Worm (Caenorhabditis elegans) whole organism, young adult: ENCODE results near the gene C30G4.4.

Experiments
- F22D6.2 ChIP-seq: sonication (generic microtip); optimal IDR thresholded peaks from 2 replicates; lab custom pipeline; 2016; ENCODE audit warnings: mild to moderate bottlenecking, missing genetic modification characterization, missing compliant biosample characterization
- F33H1.4 ChIP-seq: fragments of 200-800 bp; sonication (Bioruptor generic); IDR thresholded peaks from 2 replicates; pipeline ENCODE4 v1.3.6; 2022; ENCODE audit warnings: missing genetic modification reagents, missing genetic modification characterization, missing compliant biosample characterization
- F49E8.2 ChIP-seq: sonication (generic microtip); optimal IDR thresholded peaks from 3 replicates; lab custom pipeline; 2017; ENCODE audit warnings: missing genetic modification characterization, mild to moderate bottlenecking, missing compliant biosample characterization, antibody characterized with exemption, moderate library complexity; ENCODE audit not compliant: insufficient read depth
- F52B5.7 ChIP-seq: sonication (generic microtip); optimal IDR thresholded peaks from 2 replicates; lab custom pipeline; 2016; ENCODE audit warnings: mild to moderate bottlenecking, missing genetic modification characterization, missing compliant biosample characterization
- F57A8.1 ChIP-seq: fragments of 200-800 bp; sonication (Bioruptor generic); optimal IDR thresholded peaks from 2 replicates; lab custom pipeline; 2018; ENCODE audit warnings: mild to moderate bottlenecking, missing genetic modification characterization, moderate library complexity, missing compliant biosample characterization
- K12H6.12 ChIP-seq: fragments of 200-800 bp; sonication (Bioruptor generic); optimal IDR thresholded peaks from 2 replicates; lab custom pipeline; 2018; ENCODE audit warnings: mild to moderate bottlenecking, missing genetic modification characterization, missing compliant biosample characterization
- Y56A3A.18 ChIP-seq: fragments of 200-800 bp; sonication (Bioruptor generic); IDR thresholded peaks from 2 replicates; pipeline ENCODE4 v1.3.6; 2022; ENCODE audit warnings: missing genetic modification reagents, missing genetic modification characterization, missing compliant biosample characterization
- ZK185.1 ChIP-seq: sonication (generic microtip); optimal IDR thresholded peaks from 2 replicates; lab custom pipeline; 2016; ENCODE audit warnings: mild to moderate bottlenecking, missing genetic modification characterization, missing compliant biosample characterization; ENCODE audit not compliant: poor library complexity, severe bottlenecking
- ama-1 ChIP-seq, 3 experiments: fragments of 150-350 bp in 1 of 3; sonication (generic microtip) in 2 of 3; optimal IDR thresholded peaks; 2 replicates each; lab custom pipeline; 2014 to 2018; ENCODE audit warnings: missing biosample characterization in 2 of 3, missing genetic modification characterization in 2 of 3, missing genetic modification reagents in 2 of 3
- atf-7 ChIP-seq: sonication (generic microtip); optimal IDR thresholded peaks from 2 replicates; lab custom pipeline; 2017; ENCODE audit warnings: mild to moderate bottlenecking, missing genetic modification characterization, missing compliant biosample characterization
- bed-2 ChIP-seq: fragments of 200-800 bp; sonication (Bioruptor generic); IDR thresholded peaks from 2 replicates; pipeline ENCODE4 v1.3.6; 2022; ENCODE audit warnings: missing genetic modification reagents, missing genetic modification characterization, missing compliant biosample characterization
- cebp-1 ChIP-seq, 2 experiments: fragments of 200-800 bp in 1 of 2; sonication (Bioruptor generic) in 1 of 2; sonication (generic microtip) in 1 of 2; IDR thresholded peaks in 1 of 2; optimal IDR thresholded peaks in 1 of 2; 2 replicates each; pipeline versions ENCODE4 v1.3.6 to Lab custom; 2017 to 2022; ENCODE audit warnings: missing compliant biosample characterization in 2 of 2, missing genetic modification characterization in 2 of 2, mild to moderate bottlenecking in 1 of 2, missing genetic modification reagents in 1 of 2, moderate library complexity in 1 of 2
- ceh-27 ChIP-seq: fragments of 200-800 bp; sonication (Bioruptor generic); optimal IDR thresholded peaks from 2 replicates; lab custom pipeline; 2018; ENCODE audit warnings: mild to moderate bottlenecking, missing genetic modification characterization, moderate library complexity, missing compliant biosample characterization
- ceh-79 ChIP-seq: sonication (generic microtip); optimal IDR thresholded peaks from 2 replicates; lab custom pipeline; 2017; ENCODE audit warnings: mild to moderate bottlenecking, missing genetic modification characterization, missing compliant biosample characterization
- chd-7 ChIP-seq: sonication (generic microtip); optimal IDR thresholded peaks from 2 replicates; lab custom pipeline; 2016; ENCODE audit warnings: mild to moderate bottlenecking, missing genetic modification characterization, moderate library complexity, missing compliant biosample characterization
- dox-1 ChIP-seq: fragments of 200-800 bp; sonication (Bioruptor generic); IDR thresholded peaks from 2 replicates; pipeline ENCODE4 v1.3.6; 2022; ENCODE audit warnings: missing genetic modification reagents, missing genetic modification characterization, missing compliant biosample characterization
- egl-44 ChIP-seq: fragments of 200-800 bp; sonication (Bioruptor generic); IDR thresholded peaks from 2 replicates; pipeline ENCODE4 v1.3.6; 2022; ENCODE audit warnings: missing genetic modification reagents, missing genetic modification characterization, missing compliant biosample characterization
- ets-4 ChIP-seq: fragments of 200-800 bp; sonication (Bioruptor generic); optimal IDR thresholded peaks from 2 replicates; lab custom pipeline; 2018; ENCODE audit warnings: mild to moderate bottlenecking, missing genetic modification characterization, missing compliant biosample characterization
- fkh-3 ChIP-seq: sonication (generic microtip); optimal IDR thresholded peaks from 2 replicates; lab custom pipeline; 2016; ENCODE audit warnings: mild to moderate bottlenecking, missing genetic modification characterization, missing compliant biosample characterization
- let-607 ChIP-seq, 2 experiments: fragments of 200-800 bp in 1 of 2; sonication (Bioruptor generic) in 1 of 2; sonication (generic microtip) in 1 of 2; optimal IDR thresholded peaks; 2 replicates each; lab custom pipeline; 2016 to 2018; ENCODE audit warnings: mild to moderate bottlenecking in 2 of 2, missing compliant biosample characterization in 2 of 2, missing genetic modification characterization in 2 of 2, moderate library complexity in 2 of 2, missing genotype in 1 of 2
- lin-26 ChIP-seq: fragments of 200-800 bp; sonication (Bioruptor generic); IDR thresholded peaks from 2 replicates; pipeline ENCODE4 v1.3.6; 2022; ENCODE audit warnings: missing genetic modification reagents, missing genetic modification characterization, missing compliant biosample characterization
- lin-35 ChIP-seq, 3 experiments: fragments of 150-350 bp in 2 of 3; sonication (generic microtip) in 1 of 3; optimal IDR thresholded peaks; 2 replicates each; lab custom pipeline; 2014 to 2018; ENCODE audit warnings: missing biosample characterization in 3 of 3, missing genetic modification characterization in 3 of 3, missing genetic modification reagents in 3 of 3
- lin-40 ChIP-seq: sonication (generic microtip); optimal IDR thresholded peaks from 2 replicates; lab custom pipeline; 2016; ENCODE audit warnings: missing genetic modification characterization, mild to moderate bottlenecking, missing compliant biosample characterization, missing genotype, missing genetic modification reagents
- madf-3 ChIP-seq: fragments of 200-800 bp; sonication (Bioruptor generic); IDR thresholded peaks from 2 replicates; pipeline ENCODE4 v1.3.6; 2022; ENCODE audit warnings: missing genetic modification reagents, missing genetic modification characterization, missing compliant biosample characterization
- nfya-1 ChIP-seq: sonication (generic microtip); optimal IDR thresholded peaks from 2 replicates; lab custom pipeline; 2017; ENCODE audit warnings: antibody characterized with exemption, missing compliant biosample characterization, missing genetic modification characterization, borderline replicate concordance; ENCODE audit not compliant: insufficient read depth
- nfyb-1 ChIP-seq: fragments of 200-800 bp; sonication (Bioruptor generic); IDR thresholded peaks from 2 replicates; pipeline ENCODE4 v1.3.6; 2022; ENCODE audit warnings: missing genetic modification reagents, missing genetic modification characterization, missing compliant biosample characterization
- nhr-80 ChIP-seq: sonication (generic microtip); optimal IDR thresholded peaks from 2 replicates; lab custom pipeline; 2016; ENCODE audit warnings: missing genetic modification characterization, missing compliant biosample characterization
- pbrm-1 ChIP-seq: fragments of 200-800 bp; sonication (Bioruptor generic); IDR thresholded peaks from 2 replicates; pipeline ENCODE4 v1.3.6; 2022; ENCODE audit warnings: missing genetic modification reagents, missing genetic modification characterization, missing compliant biosample characterization
- pha-4 ChIP-seq: fragments of 150-350 bp; sonication (generic microtip); optimal IDR thresholded peaks from 2 replicates; lab custom pipeline; 2014; ENCODE audit warnings: missing biosample characterization, missing genetic modification reagents, missing genetic modification characterization
- sea-2 ChIP-seq: fragments of 200-800 bp; sonication (Bioruptor generic); IDR thresholded peaks from 2 replicates; pipeline ENCODE4 v1.3.6; 2022; ENCODE audit warnings: missing genetic modification characterization, missing compliant biosample characterization
- snpc-1.1 ChIP-seq: sonication (generic microtip); optimal IDR thresholded peaks from 2 replicates; lab custom pipeline; 2017; ENCODE audit warnings: missing genetic modification characterization, mild to moderate bottlenecking, missing compliant biosample characterization, antibody characterized with exemption, moderate library complexity, missing genotype, missing genetic modification reagents; ENCODE audit not compliant: insufficient read depth
- snpc-4 ChIP-seq, 5 experiments: fragments of 150-350 bp in 1 of 5; sonication (generic microtip) in 4 of 5; optimal IDR thresholded peaks; 2 replicates each; lab custom pipeline; 2014 to 2018; ENCODE audit warnings: missing genetic modification characterization in 5 of 5, missing biosample characterization in 3 of 5, antibody characterized with exemption in 2 of 5, mild to moderate bottlenecking in 2 of 5, missing compliant biosample characterization in 2 of 5, missing genotype in 2 of 5, moderate library complexity in 2 of 5, missing genetic modification reagents in 1 of 5
- tlf-1 ChIP-seq: fragments of 200-800 bp; sonication (Bioruptor generic); optimal IDR thresholded peaks from 2 replicates; lab custom pipeline; 2018; ENCODE audit warnings: mild to moderate bottlenecking, missing genetic modification characterization, missing compliant biosample characterization
- unc-130 ChIP-seq: sonication (generic microtip); optimal IDR thresholded peaks from 2 replicates; lab custom pipeline; 2016; ENCODE audit warnings: missing genetic modification reagents, missing genetic modification characterization, missing compliant biosample characterization
- zim-3 ChIP-seq: sonication (generic microtip); optimal IDR thresholded peaks from 2 replicates; lab custom pipeline; 2017; ENCODE audit warnings: mild to moderate bottlenecking, missing genetic modification characterization, moderate library complexity, missing compliant biosample characterization
- ztf-22 ChIP-seq: fragments of 200-800 bp; sonication (Bioruptor generic); optimal IDR thresholded peaks from 2 replicates; lab custom pipeline; 2018; ENCODE audit warnings: mild to moderate bottlenecking, missing genetic modification characterization, moderate library complexity, missing compliant biosample characterization
- ztf-6 ChIP-seq: fragments of 200-800 bp; sonication (Bioruptor generic); IDR thresholded peaks from 2 replicates; pipeline ENCODE4 v1.3.6; 2022; ENCODE audit warnings: missing genetic modification reagents, missing genetic modification characterization, missing compliant biosample characterization

C30G4.4 gene

ce11 chrX:17058340-17058739, 13.6 kb downstream of the C30G4.4 start (continued):
- TF ChIP-seq fkh-3 (tag; lab: Kevin White, UChicago) = no peak
- no peak for TF ChIP-seq nfya-1
- no peak for TF ChIP-seq unc-130
- no peak for TF ChIP-seq pha-4
- no peak for TF ChIP-seq zim-3 (tag; lab: Kevin White, UChicago)
- TF ChIP-seq tlf-1 (GFP tag; lab: Kevin White, UChicago) = no peak
- TF ChIP-seq pbrm-1 (GFP tag; lab: Robert Waterston, UW) = 0 out of 2 replicates have a peak, but pooled peaks have one; percentile 10
- no peak for TF ChIP-seq F33H1.4 (GFP tag; lab: Robert Waterston, UW)
- TF ChIP-seq snpc-1.1 (tag; lab: Kevin White, UChicago) = no peak
- TF ChIP-seq cebp-1 (GFP tag; IDR thresholded peaks at IDR 0.05; lab: Robert Waterston, UW) = no peak
- TF ChIP-seq cebp-1 (tag; optimal IDR thresholded peaks at IDR 0.05; lab: Kevin White, UChicago) = peak; percentile 34
- peak; percentile 10 for TF ChIP-seq ceh-27 (GFP tag; lab: Kevin White, UChicago)
- no peak for TF ChIP-seq bed-2 (GFP tag; lab: Robert Waterston, UW)
- TF ChIP-seq F52B5.7 (tag; lab: Kevin White, UChicago) = no peak
- peak; percentile 45 for TF ChIP-seq chd-7 (tag; lab: Kevin White, UChicago)
- TF ChIP-seq F49E8.2 = no peak
- no peak for TF ChIP-seq ceh-79
- 0 out of 2 replicates have a peak, but pooled peaks have one; percentile 47 for TF ChIP-seq nfyb-1 (GFP tag; lab: Robert Waterston, UW)
- no peak for TF ChIP-seq K12H6.12 (tag; lab: Kevin White, UChicago)
- TF ChIP-seq lin-40 (tag; lab: Kevin White, UChicago) = no peak

- TF ChIP-seq ama-1 (optimal IDR thresholded peaks at IDR 0.05; lab: Kevin White, UChicago) = no peak
- TF ChIP-seq ama-1 (GFP tag; optimal IDR thresholded peaks at IDR 0.05; lab: Kevin White, UChicago) = peak in 1 of 2 experiments; percentile 12
- peak; percentile 15 for TF ChIP-seq atf-7 (tag; lab: Kevin White, UChicago)
- no peak for TF ChIP-seq Y56A3A.18 (GFP tag; lab: Robert Waterston, UW)
- TF ChIP-seq let-607 (tag; optimal IDR thresholded peaks at IDR 0.05; lab: Kevin White, UChicago) = no peak
- no peak for TF ChIP-seq F52B5.7 (tag; lab: Kevin White, UChicago)
- TF ChIP-seq madf-3 (GFP tag; lab: Robert Waterston, UW) = no peak
- TF ChIP-seq ztf-22 = no peak
- no peak for TF ChIP-seq egl-44 (GFP tag; lab: Robert Waterston, UW)
- TF ChIP-seq ets-4 (GFP tag; lab: Kevin White, UChicago) = no peak
- peak in 1 of 3 experiments; percentile 12 for TF ChIP-seq lin-35 (GFP tag; optimal IDR thresholded peaks at IDR 0.05; lab: Kevin White, UChicago)
- TF ChIP-seq F33H1.4 (GFP tag; lab: Robert Waterston, UW) = no peak
- TF ChIP-seq tlf-1 (GFP tag; lab: Kevin White, UChicago) = no peak
- peak; percentile 33 for TF ChIP-seq nhr-80 (tag; lab: Kevin White, UChicago)
- TF ChIP-seq sea-2 (GFP tag; lab: Robert Waterston, UW) = no peak
- no peak for TF ChIP-seq F57A8.1
- TF ChIP-seq ZK185.1 (tag; lab: Kevin White, UChicago) = no peak
- TF ChIP-seq dox-1 (GFP tag; lab: Robert Waterston, UW) = no peak
- TF ChIP-seq F22D6.2 = no peak
- no peak; the same call in 1 of the 2 replicates for TF ChIP-seq lin-26
- no peak for TF ChIP-seq ztf-6 (GFP tag; lab: Robert Waterston, UW)
- TF ChIP-seq snpc-4 (GFP tag; optimal IDR thresholded peaks at IDR 0.05; lab: Kevin White, UChicago) = no peak
- TF ChIP-seq snpc-4 (tag; optimal IDR thresholded peaks at IDR 0.05; lab: Kevin White, UChicago) = peak; percentile 25 to 81 (median 64)
- no peak for TF ChIP-seq cebp-1 (GFP tag; IDR thresholded peaks at IDR 0.05; lab: Robert Waterston, UW)
- TF ChIP-seq cebp-1 (tag; optimal IDR thresholded peaks at IDR 0.05; lab: Kevin White, UChicago) = peak; percentile 5
These were observed 15.9 kb downstream of the C30G4.4 start for ce11 chrX:17055836-17056783.
